Worm (Caenorhabditis elegans) whole organism, late embryonic: ENCODE measurements around the gene R09F10.1.

ENCODE experiments used
- C38D4.7 ChIP-seq: fragments of 200-800 bp; sonication (Bioruptor generic); optimal IDR thresholded peaks from 2 replicates; lab custom pipeline; 2018; ENCODE audit warnings: mild to moderate bottlenecking, missing genetic modification characterization, moderate library complexity, missing compliant biosample characterization
- F13H6.1 ChIP-seq: sonication (generic microtip); optimal IDR thresholded peaks from 2 replicates; lab custom pipeline; 2016; ENCODE audit warnings: missing genetic modification characterization, missing compliant biosample characterization
- K09A11.1 ChIP-seq: sonication (generic microtip); optimal IDR thresholded peaks from 2 replicates; lab custom pipeline; 2017; ENCODE audit warnings: antibody characterized with exemption, mild to moderate bottlenecking, missing genetic modification characterization, missing compliant biosample characterization; ENCODE audit not compliant: insufficient read depth
- ahr-1 ChIP-seq: sonication (generic microtip); optimal IDR thresholded peaks from 2 replicates; lab custom pipeline; 2016; ENCODE audit warnings: missing genetic modification characterization, missing compliant biosample characterization
- ceh-31 ChIP-seq: sonication (generic microtip); optimal IDR thresholded peaks from 2 replicates; lab custom pipeline; 2016; ENCODE audit warnings: missing genetic modification characterization, missing compliant biosample characterization
- ceh-48 ChIP-seq: sonication (generic microtip); optimal IDR thresholded peaks from 2 replicates; lab custom pipeline; 2016; ENCODE audit warnings: missing genetic modification characterization, inconsistent platforms, missing compliant biosample characterization
- elt-2 ChIP-seq: sonication (generic microtip); optimal IDR thresholded peaks from 2 replicates; lab custom pipeline; 2016; ENCODE audit warnings: missing genetic modification reagents, missing genetic modification characterization, missing compliant biosample characterization
- eyg-1 ChIP-seq: sonication (generic microtip); optimal IDR thresholded peaks from 2 replicates; lab custom pipeline; 2016; ENCODE audit warnings: missing genotype, missing genetic modification characterization, missing compliant biosample characterization
- fax-1 ChIP-seq: sonication (generic microtip); optimal IDR thresholded peaks from 2 replicates; lab custom pipeline; 2016; ENCODE audit warnings: missing genotype, missing genetic modification characterization, missing compliant biosample characterization
- hlh-13 ChIP-seq: fragments of 200-800 bp; sonication (Bioruptor generic); optimal IDR thresholded peaks from 2 replicates; lab custom pipeline; 2018; ENCODE audit warnings: mild to moderate bottlenecking, missing genetic modification characterization, missing compliant biosample characterization
- hlh-30 ChIP-seq: sonication (generic microtip); optimal IDR thresholded peaks from 2 replicates; lab custom pipeline; 2017; ENCODE audit warnings: antibody characterized with exemption, missing genetic modification characterization, missing compliant biosample characterization; ENCODE audit not compliant: insufficient read depth
- hlh-6 ChIP-seq: sonication (generic microtip); optimal IDR thresholded peaks from 2 replicates; lab custom pipeline; 2016; ENCODE audit warnings: missing genotype, missing genetic modification characterization, missing compliant biosample characterization
- lim-6 ChIP-seq: sonication (generic microtip); optimal IDR thresholded peaks from 2 replicates; lab custom pipeline; 2016; ENCODE audit warnings: missing genetic modification characterization, missing compliant biosample characterization
- pat-9 ChIP-seq: fragments of 200-800 bp; sonication (Bioruptor generic); optimal IDR thresholded peaks from 2 replicates; lab custom pipeline; 2018; ENCODE audit warnings: mild to moderate bottlenecking, missing genetic modification characterization, moderate library complexity, missing compliant biosample characterization
- pha-4 ChIP-seq: fragments of 150-350 bp; optimal IDR thresholded peaks from 2 replicates; lab custom pipeline; 2018; ENCODE audit warnings: missing biosample characterization, missing genetic modification reagents, missing genetic modification characterization
- ref-2 ChIP-seq: sonication (generic microtip); optimal IDR thresholded peaks from 2 replicates; lab custom pipeline; 2016; ENCODE audit warnings: missing genetic modification characterization, missing compliant biosample characterization
- unc-42 ChIP-seq: sonication (generic microtip); optimal IDR thresholded peaks from 2 replicates; lab custom pipeline; 2016; ENCODE audit warnings: missing genotype, missing genetic modification characterization, missing compliant biosample characterization
- zip-5 ChIP-seq: sonication (generic microtip); optimal IDR thresholded peaks from 2 replicates; lab custom pipeline; 2016; ENCODE audit warnings: missing genetic modification characterization, missing compliant biosample characterization

The R09F10.1 gene

DNA sequence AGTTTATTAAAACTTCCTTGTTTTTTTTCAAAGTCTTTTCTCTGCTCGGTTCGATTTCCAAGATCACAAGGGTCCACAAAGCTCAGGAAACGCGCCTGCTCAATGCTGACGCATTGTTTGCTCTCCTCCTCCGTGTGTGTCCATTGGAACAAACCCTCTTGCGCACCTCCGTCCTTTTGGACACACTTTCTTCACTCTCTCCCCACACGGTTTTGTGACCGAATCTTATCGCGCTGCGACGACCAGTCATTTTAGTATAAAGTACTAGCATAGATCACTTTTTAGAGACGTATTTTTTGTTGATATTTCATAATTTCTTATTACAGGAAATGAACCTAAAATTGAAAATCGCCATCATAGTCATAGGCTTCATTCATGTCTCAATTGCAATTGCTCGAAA lies 44.8 kb downstream of the R09F10.1 start (continued):
- TF ChIP-seq pha-4 (tag; lab: Kevin White, UChicago) (no peak), lim-6 (tag; lab: Kevin White, UChicago) (no peak), ceh-48 (tag; lab: Kevin White, UChicago) (no peak), fax-1 (tag; lab: Kevin White, UChicago) (no peak), elt-2 (tag; lab: Kevin White, UChicago) (peak; percentile 70), F13H6.1 (tag; lab: Kevin White, UChicago) (no peak), unc-42 (tag; lab: Kevin White, UChicago) (peak; percentile 18), ref-2 (tag; lab: Kevin White, UChicago) (peak; percentile 59), hlh-30 (tag; lab: Kevin White, UChicago) (peak; percentile 58), C38D4.7 (no peak), pat-9 (tag; lab: Kevin White, UChicago) (no peak), hlh-6 (tag; lab: Kevin White, UChicago) (no peak), zip-5 (tag; lab: Kevin White, UChicago) (no peak), ceh-31 (tag; lab: Kevin White, UChicago) (peak; percentile 58), eyg-1 (tag; lab: Kevin White, UChicago) (no peak)

DNA sequence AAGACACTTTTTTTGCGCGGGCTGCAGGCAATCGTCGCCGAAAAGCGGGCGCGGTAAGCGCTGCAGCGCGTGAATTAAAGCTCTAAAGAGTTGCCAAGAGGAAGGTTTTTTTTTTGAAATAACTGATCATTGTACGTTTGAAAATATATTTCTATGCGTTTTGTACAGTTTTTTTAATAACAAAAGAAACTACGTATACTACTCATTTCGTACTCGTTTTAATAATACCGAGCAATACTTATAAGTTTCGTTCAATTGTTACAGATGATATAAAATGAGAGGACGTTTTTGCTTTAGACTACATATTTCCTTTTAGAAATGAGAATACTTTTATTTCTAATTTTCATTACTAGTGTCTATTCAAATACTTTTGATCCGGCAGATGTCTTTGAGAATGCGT lies 48.5 kb downstream of the R09F10.1 start, which contains the start of gene nep-15:
TSS of gene nep-15 (plus strand) at position 301 of the 400 bp plus-strand sequence.
- no peak for TF ChIP-seq ahr-1
- TF ChIP-seq K09A11.1 (tag; lab: Kevin White, UChicago) = no peak
- no peak for TF ChIP-seq hlh-13 (GFP tag; lab: Kevin White, UChicago)
- TF ChIP-seq, all 69 proteins: peak for 0
